Fruit fly (Drosophila melanogaster) whole organism, embryonic: ENCODE measurements around the gene Sk2.

Experiments
- Ada2b ChIP-seq: fragments of 200-800 bp; sonication (Bioruptor generic); IDR thresholded peaks from 2 replicates; pipeline ENCODE4 v1.3.6; 2022; ENCODE audit warnings: missing biosample characterization, missing genetic modification characterization
- BEAF-32 ChIP-seq: fragments of 200-800 bp; sonication (Bioruptor generic); optimal IDR thresholded peaks from 3 replicates; lab custom pipeline; 2017; ENCODE audit warnings: missing biosample characterization, missing genetic modification characterization, mild to moderate bottlenecking, moderate library complexity, missing genetic modification reagents
- CG10462 ChIP-seq: fragments of 200-800 bp; sonication (Bioruptor generic); optimal IDR thresholded peaks from 2 replicates; lab custom pipeline; 2016; ENCODE audit warnings: missing biosample characterization, missing genetic modification characterization
- CG13775 ChIP-seq: fragments of 200-800 bp; sonication (Bioruptor generic); optimal IDR thresholded peaks from 3 replicates; lab custom pipeline; 2017; ENCODE audit warnings: missing biosample characterization, mild to moderate bottlenecking, missing genetic modification characterization
- CG1529 ChIP-seq: fragments of 200-800 bp; sonication (Bioruptor generic); optimal IDR thresholded peaks from 3 replicates; lab custom pipeline; 2018; ENCODE audit warnings: missing biosample characterization, missing genetic modification characterization
- CG17612 ChIP-seq: fragments of 200-800 bp; sonication (Bioruptor generic); IDR thresholded peaks from 2 replicates; pipeline ENCODE4 v1.3.6; 2022; ENCODE audit warnings: missing biosample characterization, missing genetic modification characterization
- CG17829 ChIP-seq: fragments of 200-800 bp; optimal IDR thresholded peaks from 2 replicates; lab custom pipeline; 2019; ENCODE audit warnings: missing biosample characterization, mild to moderate bottlenecking, missing genetic modification characterization, moderate library complexity
- CG18764 ChIP-seq: fragments of 200-800 bp; sonication (Bioruptor generic); optimal IDR thresholded peaks from 3 replicates; lab custom pipeline; 2016; ENCODE audit warnings: missing biosample characterization, missing genetic modification characterization
- CG2116 ChIP-seq: fragments of 200-800 bp; sonication (Bioruptor generic); optimal IDR thresholded peaks from 3 replicates; lab custom pipeline; 2018; ENCODE audit warnings: missing biosample characterization, mild to moderate bottlenecking, missing genetic modification characterization
- CG2875 ChIP-seq: fragments of 200-800 bp; sonication (Bioruptor generic); optimal IDR thresholded peaks from 2 replicates; lab custom pipeline; 2017; ENCODE audit warnings: missing biosample characterization, mild to moderate bottlenecking, missing genetic modification characterization, missing genetic modification reagents
- CG3163 ChIP-seq: fragments of 200-800 bp; sonication (Bioruptor generic); optimal IDR thresholded peaks from 3 replicates; lab custom pipeline; 2016; ENCODE audit warnings: missing biosample characterization, missing genetic modification characterization
- CG4820 ChIP-seq: fragments of 200-800 bp; sonication (Bioruptor generic); optimal IDR thresholded peaks from 3 replicates; lab custom pipeline; 2016; ENCODE audit warnings: missing biosample characterization, missing genetic modification characterization
- CG5953 ChIP-seq: fragments of 200-800 bp; sonication (Bioruptor generic); IDR thresholded peaks from 2 replicates; pipeline ENCODE4 v1.3.6; 2022; ENCODE audit warnings: missing biosample characterization, missing genetic modification characterization
- CG7271 ChIP-seq: fragments of 200-800 bp; sonication (Bioruptor generic); optimal IDR thresholded peaks from 2 replicates; lab custom pipeline; 2018; ENCODE audit warnings: missing biosample characterization, mild to moderate bottlenecking, missing genetic modification characterization, moderate library complexity
- CG8281 ChIP-seq: fragments of 200-800 bp; sonication (Bioruptor generic); optimal IDR thresholded peaks from 2 replicates; lab custom pipeline; 2018; ENCODE audit warnings: missing biosample characterization, mild to moderate bottlenecking, missing genetic modification characterization, moderate library complexity
- CG9215 ChIP-seq: fragments of 200-800 bp; sonication (Bioruptor generic); IDR thresholded peaks from 2 replicates; pipeline ENCODE4 v1.3.6; 2022; ENCODE audit warnings: missing biosample characterization, missing genetic modification characterization
- CG9437 ChIP-seq: fragments of 200-800 bp; sonication (Bioruptor generic); optimal IDR thresholded peaks from 2 replicates; lab custom pipeline; 2018; ENCODE audit warnings: missing biosample characterization, mild to moderate bottlenecking, missing genetic modification characterization
- Dip2 ChIP-seq: fragments of 200-800 bp; sonication (Bioruptor generic); IDR thresholded peaks from 2 replicates; pipeline ENCODE4 v1.3.6; 2022; ENCODE audit warnings: missing biosample characterization, missing genetic modification characterization
- Dref ChIP-seq: fragments of 200-800 bp; sonication (Bioruptor generic); IDR thresholded peaks from 2 replicates; pipeline ENCODE4 v1.3.6; 2022; ENCODE audit warnings: missing biosample characterization, missing genetic modification characterization
- Fer3 ChIP-seq: fragments of 200-800 bp; sonication (Bioruptor generic); optimal IDR thresholded peaks from 2 replicates; lab custom pipeline; 2018; ENCODE audit warnings: missing biosample characterization, mild to moderate bottlenecking, missing genetic modification characterization, moderate library complexity
- HLH3B ChIP-seq: fragments of 200-800 bp; sonication (Bioruptor generic); IDR thresholded peaks from 2 replicates; pipeline ENCODE4 v1.3.6; 2022; ENCODE audit warnings: missing biosample characterization, missing genetic modification characterization
- Hand ChIP-seq: fragments of 200-800 bp; sonication (Bioruptor generic); optimal IDR thresholded peaks from 2 replicates; lab custom pipeline; 2017; ENCODE audit warnings: mild to moderate bottlenecking, missing biosample characterization, missing genetic modification reagents, missing genetic modification characterization
- Hmx ChIP-seq: fragments of 200-800 bp; sonication (Bioruptor generic); optimal IDR thresholded peaks from 2 replicates; lab custom pipeline; 2016; ENCODE audit warnings: missing biosample characterization, missing genetic modification characterization
- MESR4 ChIP-seq: fragments of 200-800 bp; sonication (Bioruptor generic); optimal IDR thresholded peaks from 2 replicates; lab custom pipeline; 2018; ENCODE audit warnings: missing biosample characterization, mild to moderate bottlenecking, missing genetic modification characterization, moderate library complexity
- Max ChIP-seq: fragments of 200-800 bp; sonication (Bioruptor generic); optimal IDR thresholded peaks from 2 replicates; lab custom pipeline; 2016; ENCODE audit warnings: missing biosample characterization, mild to moderate bottlenecking, missing genetic modification characterization
- Myb ChIP-seq: fragments of 200-800 bp; sonication (Bioruptor generic); optimal IDR thresholded peaks from 2 replicates; lab custom pipeline; 2016; ENCODE audit warnings: missing biosample characterization, missing genetic modification characterization
- Scr ChIP-seq: fragments of 200-800 bp; sonication (Bioruptor generic); IDR thresholded peaks from 2 replicates; pipeline ENCODE4 v1.3.6; 2022; ENCODE audit warnings: missing biosample characterization, missing genetic modification characterization; ENCODE audit not compliant: partially characterized antibody
- ash1 ChIP-seq: fragments of 200-800 bp; sonication (Bioruptor generic); optimal IDR thresholded peaks from 2 replicates; lab custom pipeline; 2018; ENCODE audit warnings: missing biosample characterization, mild to moderate bottlenecking, missing genetic modification characterization
- bsh ChIP-seq, 2 experiments: fragments of 200-800 bp; sonication (Bioruptor generic); optimal IDR thresholded peaks; 2 replicates each; lab custom pipeline; 2017 to 2018; ENCODE audit warnings: mild to moderate bottlenecking in 2 of 2, missing biosample characterization in 2 of 2, missing genetic modification characterization in 2 of 2, moderate library complexity in 1 of 2
- cad ChIP-seq: fragments of >200 bp; optimal IDR thresholded peaks from 2 replicates; lab custom pipeline; 2017; ENCODE audit warnings: missing biosample characterization, missing genetic modification characterization
- cas ChIP-seq: fragments of 200-800 bp; sonication (Bioruptor generic); IDR thresholded peaks from 2 replicates; pipeline ENCODE4 v1.3.6; 2022; ENCODE audit warnings: missing biosample characterization, missing genetic modification characterization
- cg ChIP-seq: fragments of 200-800 bp; sonication (Bioruptor generic); optimal IDR thresholded peaks from 3 replicates; lab custom pipeline; 2019; ENCODE audit warnings: missing biosample characterization, mild to moderate bottlenecking, missing genetic modification characterization, moderate library complexity
- ci ChIP-seq: fragments of 200-800 bp; sonication (Bioruptor generic); IDR thresholded peaks from 3 replicates; pipeline ENCODE4 v1.3.6; 2022; ENCODE audit warnings: missing biosample characterization, missing genetic modification characterization
- crc ChIP-seq: fragments of 200-800 bp; sonication (Bioruptor generic); optimal IDR thresholded peaks from 2 replicates; lab custom pipeline; 2016; ENCODE audit warnings: missing biosample characterization, missing genetic modification characterization
- croc ChIP-seq: fragments of 200-800 bp; sonication (Bioruptor generic); conservative IDR thresholded peaks from 3 replicates; pipeline ENCODE4 v1.3.6; 2022; ENCODE audit warnings: missing biosample characterization, missing genetic modification characterization
- dpn ChIP-seq, 2 experiments: fragments of 200-800 bp; sonication (Bioruptor generic); optimal IDR thresholded peaks; 3 replicates each; lab custom pipeline; 2016; ENCODE audit warnings: missing biosample characterization in 2 of 2, missing genetic modification characterization in 2 of 2
- gce ChIP-seq: fragments of 200-800 bp; sonication (Bioruptor generic); IDR thresholded peaks from 3 replicates; pipeline ENCODE4 v1.3.6; 2022; ENCODE audit warnings: missing biosample characterization, missing genetic modification characterization
- grau ChIP-seq: fragments of 200-800 bp; optimal IDR thresholded peaks from 3 replicates; lab custom pipeline; 2019; ENCODE audit warnings: missing biosample characterization, mild to moderate bottlenecking, missing genetic modification characterization, moderate library complexity
- gro ChIP-seq: fragments of 200-800 bp; sonication (Bioruptor generic); optimal IDR thresholded peaks from 2 replicates; lab custom pipeline; 2016; ENCODE audit warnings: missing biosample characterization, missing genetic modification characterization
- jing ChIP-seq: fragments of 200-800 bp; sonication (Bioruptor generic); optimal IDR thresholded peaks from 2 replicates; lab custom pipeline; 2018; ENCODE audit warnings: missing biosample characterization, mild to moderate bottlenecking, missing genetic modification characterization
- jumu ChIP-seq: fragments of 200-800 bp; sonication (Bioruptor generic); optimal IDR thresholded peaks from 3 replicates; lab custom pipeline; 2016; ENCODE audit warnings: missing biosample characterization, missing genetic modification characterization
- pho ChIP-seq: fragments of 200-800 bp; sonication (Bioruptor generic); optimal IDR thresholded peaks from 2 replicates; lab custom pipeline; 2016; ENCODE audit warnings: missing biosample characterization, missing genetic modification characterization
- prd ChIP-seq, 3 experiments: fragments of >200 bp in 2 of 3; fragments of 200-800 bp in 1 of 3; sonication (Bioruptor generic) in 1 of 3; optimal IDR thresholded peaks in 2 of 3; IDR thresholded peaks in 1 of 3; 2 replicates in 2 of 3; 3 replicates in 1 of 3; pipeline versions ENCODE4 v1.3.6 to Lab custom; 2017 to 2022; ENCODE audit warnings: missing biosample characterization in 1 of 3, missing genetic modification characterization in 1 of 3
- pzg ChIP-seq: fragments of 200-800 bp; sonication (Bioruptor generic); optimal IDR thresholded peaks from 3 replicates; lab custom pipeline; 2018; ENCODE audit warnings: missing biosample characterization, mild to moderate bottlenecking, missing genetic modification characterization, moderate library complexity
- salm ChIP-seq: fragments of 200-800 bp; sonication (Bioruptor generic); optimal IDR thresholded peaks from 2 replicates; lab custom pipeline; 2018; ENCODE audit warnings: missing biosample characterization, mild to moderate bottlenecking, missing genetic modification characterization
- slou ChIP-seq: fragments of 200-800 bp; sonication (Bioruptor generic); optimal IDR thresholded peaks from 3 replicates; lab custom pipeline; 2016; ENCODE audit warnings: missing biosample characterization, missing genetic modification characterization
- sna ChIP-seq: fragments of 200-800 bp; sonication (Bioruptor generic); IDR thresholded peaks from 2 replicates; pipeline ENCODE4 v1.3.6; 2022; ENCODE audit warnings: missing biosample characterization, missing genetic modification characterization; ENCODE audit not compliant: partially characterized antibody
- sr ChIP-seq: fragments of 200-800 bp; sonication (Bioruptor generic); IDR thresholded peaks from 3 replicates; pipeline ENCODE4 v1.3.6; 2022; ENCODE audit warnings: missing biosample characterization, missing genetic modification characterization
- sug ChIP-seq: fragments of 200-800 bp; optimal IDR thresholded peaks from 2 replicates; lab custom pipeline; 2019; ENCODE audit warnings: missing biosample characterization, mild to moderate bottlenecking, missing genetic modification characterization, moderate library complexity

Sk2 gene

DNA sequence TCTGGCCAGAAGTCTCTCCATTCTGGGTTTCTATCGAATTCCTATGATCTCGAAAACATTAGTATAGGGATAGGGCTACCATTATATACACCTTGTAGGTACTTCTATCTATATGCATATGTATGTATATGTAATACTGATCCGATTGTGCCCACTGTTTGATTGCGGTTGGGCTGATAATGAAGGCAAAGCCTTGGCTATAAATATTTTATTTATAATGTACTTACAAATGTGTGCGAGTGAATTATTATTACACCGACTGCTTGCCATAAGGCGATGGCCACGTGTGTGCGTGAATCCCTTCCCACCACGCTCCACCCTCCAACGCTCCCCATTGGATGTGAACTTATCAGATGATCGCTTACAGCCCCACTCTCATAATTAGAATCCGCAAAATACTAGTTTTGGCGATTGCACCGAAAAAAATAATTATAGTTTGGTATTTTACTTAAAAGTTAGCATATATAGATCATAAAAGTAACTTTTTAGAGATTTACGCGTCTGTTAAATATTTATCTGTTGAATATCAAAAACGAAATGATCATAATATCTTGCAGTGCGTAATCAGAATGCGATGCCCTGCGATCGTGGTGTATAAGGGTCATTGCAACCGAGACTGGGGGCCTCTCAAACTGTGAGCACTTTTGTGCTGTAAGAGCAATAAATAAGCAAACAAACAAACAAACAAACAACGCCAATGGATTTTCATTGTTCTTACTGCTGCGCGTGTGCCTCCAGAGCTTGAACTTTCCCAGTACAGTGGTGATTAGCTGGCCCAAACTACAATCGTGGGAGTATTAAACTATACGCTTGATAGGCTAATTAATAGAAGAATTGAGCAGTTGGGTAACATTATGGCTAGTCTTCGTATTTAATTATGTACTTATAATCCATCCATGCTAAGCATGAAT, 33.5 kb downstream of the Sk2 start:
- TF ChIP-seq HLH3B (GFP tag; lab: Robert Waterston, UW) (peak; percentile 55), CG1529 (no peak), MESR4 (GFP tag; lab: Kevin White, UChicago) (no peak), pzg (no peak), gce (GFP tag; lab: Robert Waterston, UW) (no peak), Scr (GFP tag; lab: Robert Waterston, UW) (no peak), CG7271 (tag; lab: Kevin White, UChicago) (no peak), prd (optimal IDR thresholded peaks at IDR 0.05; lab: Kevin White, UChicago) (no peak), prd (GFP tag; IDR thresholded peaks at IDR 0.05; lab: Robert Waterston, UW) (peak; percentile 46; the same call in 2 of the 3 replicates), CG18764 (GFP tag; lab: Kevin White, UChicago) (no peak), Fer3 (tag; lab: Kevin White, UChicago) (no peak), bsh (GFP tag; optimal IDR thresholded peaks at IDR 0.05; lab: Kevin White, UChicago) (peak in 1 of 2 experiments; percentile 51), BEAF-32 (no peak), CG13775 (GFP tag; lab: Kevin White, UChicago) (no peak), grau (tag; lab: Kevin White, UChicago) (peak; percentile 75), dpn (GFP tag; optimal IDR thresholded peaks at IDR 0.05; lab: Kevin White, UChicago) (no peak), sr (GFP tag; lab: Robert Waterston, UW) (no peak), CG10462 (GFP tag; lab: Kevin White, UChicago) (no peak), jumu (GFP tag; lab: Kevin White, UChicago) (no peak), CG2875 (peak; percentile 32), crc (GFP tag; lab: Kevin White, UChicago) (no peak), cad (GFP tag; lab: Kevin White, UChicago) (no peak), jing (GFP tag; lab: Kevin White, UChicago) (peak; percentile 30), CG9215 (GFP tag; lab: Robert Waterston, UW) (no peak), cg (peak; percentile 49), Hmx (no peak), pho (GFP tag; lab: Kevin White, UChicago) (no peak), sna (no peak), gro (GFP tag; lab: Kevin White, UChicago) (peak; percentile 32), ash1 (GFP tag; lab: Kevin White, UChicago) (no peak), Hand (no peak), CG17612 (GFP tag; lab: Robert Waterston, UW) (no peak), CG4820 (no peak), CG5953 (GFP tag; lab: Robert Waterston, UW) (no peak), salm (tag; lab: Kevin White, UChicago) (no peak), CG2116 (GFP tag; lab: Kevin White, UChicago) (no peak), sug (tag; lab: Kevin White, UChicago) (peak; percentile 92), CG9437 (GFP tag; lab: Kevin White, UChicago) (no peak), Ada2b (GFP tag; lab: Robert Waterston, UW) (peak; percentile 33; the same call in 1 of the 2 replicates), CG17829 (tag; lab: Kevin White, UChicago) (no peak), Max (peak; percentile 12), croc (GFP tag; lab: Robert Waterston, UW) (no peak; the same call in 2 of the 3 replicates), CG3163 (GFP tag; lab: Kevin White, UChicago) (no peak), CG8281 (no peak), cas (no peak), Dref (no peak), Myb (GFP tag; lab: Kevin White, UChicago) (no peak), slou (GFP tag; lab: Kevin White, UChicago) (no peak), ci (0 out of 3 replicates have a peak, but pooled peaks have one; percentile 6), Dip2 (GFP tag; lab: Robert Waterston, UW) (no peak)
